Fruit fly (Drosophila melanogaster): ENCODE measurements around the gene CG9701.
A peak's percentile ranks its signal among the peaks of the same experiment; 100 is the strongest.

Gene CG9701

dm6 chr3L:16779704-16780173 lies 46.4 kb downstream of the CG9701 start, which contains the start of the genes mus302 and CG9705 (continued):
- TF ChIP-seq Usf (GFP tag; optimal IDR thresholded peaks at IDR 0.05) = no peak
- TF ChIP-seq insv (GFP tag; optimal IDR thresholded peaks at IDR 0.05) = no peak
- peak; percentile 22 for TF ChIP-seq fd3F (GFP tag; optimal IDR thresholded peaks at IDR 0.05)
- TF ChIP-seq CG9932 (GFP tag; IDR thresholded peaks at IDR 0.05) = peak; percentile 73
- TF ChIP-seq row (GFP tag; IDR thresholded peaks at IDR 0.05) = peak; percentile 87
- peak; percentile 22 for TF ChIP-seq Mad (GFP tag; optimal IDR thresholded peaks at IDR 0.05)
- peak; percentile 85 for TF ChIP-seq ssp (GFP tag; IDR thresholded peaks at IDR 0.05)
- peak; percentile 78 for TF ChIP-seq CG14710 (tag; optimal IDR thresholded peaks at IDR 0.05)
- peak; percentile 56; the same call in 1 of the 2 replicates for TF ChIP-seq sna (GFP tag; IDR thresholded peaks at IDR 0.05; ENCODE audit: partially characterized antibody)
- no peak for TF ChIP-seq dmrt99B (tag; optimal IDR thresholded peaks at IDR 0.05)
- 0 out of 3 replicates have a peak, but pooled peaks have one; percentile 26 for TF ChIP-seq CG11695 (GFP tag; IDR thresholded peaks at IDR 0.05)
- TF ChIP-seq otp (GFP tag; IDR thresholded peaks at IDR 0.05) = no peak
- TF ChIP-seq CG17829 (tag; optimal IDR thresholded peaks at IDR 0.05) = peak; percentile 63
- TF ChIP-seq D (optimal IDR thresholded peaks at IDR 0.05) = no peak
- TF ChIP-seq D (GFP tag; optimal IDR thresholded peaks at IDR 0.05) = no peak
- peak; percentile 86 for TF ChIP-seq BEAF-32 (GFP tag; optimal IDR thresholded peaks at IDR 0.05)
- TF ChIP-seq CG16813 (GFP tag; IDR thresholded peaks at IDR 0.05; ENCODE audit: partially characterized antibody) = peak; percentile 75
- TF ChIP-seq cg (GFP tag; optimal IDR thresholded peaks at IDR 0.05) = no peak
- TF ChIP-seq nerfin-2 (GFP tag; IDR thresholded peaks at IDR 0.05; ENCODE audit: partially characterized antibody) = no peak
- TF ChIP-seq sd (tag; optimal IDR thresholded peaks at IDR 0.05) = peak; percentile 11
- TF ChIP-seq NfI (GFP tag; optimal IDR thresholded peaks at IDR 0.05) = peak; percentile 38
- no peak for TF ChIP-seq GATAe (GFP tag; conservative IDR thresholded peaks at IDR 0.05)
- no peak for TF ChIP-seq CG10565 (GFP tag; optimal IDR thresholded peaks at IDR 0.05)
- TF ChIP-seq trh (GFP tag; optimal IDR thresholded peaks at IDR 0.05) = peak; percentile 31
- no peak for TF ChIP-seq CG17568 (GFP tag; optimal IDR thresholded peaks at IDR 0.05)
- TF ChIP-seq scrt (GFP tag; optimal IDR thresholded peaks at IDR 0.05) = no peak
- TF ChIP-seq prd (optimal IDR thresholded peaks at IDR 0.05) = no peak
- peak; percentile 71 for TF ChIP-seq prd (GFP tag; IDR thresholded peaks at IDR 0.05)
- TF ChIP-seq lmd (GFP tag; IDR thresholded peaks at IDR 0.05) = peak; percentile 26; the same call in 1 of the 2 replicates
- 0 out of 2 replicates have a peak, but pooled peaks have one; percentile 18 for TF ChIP-seq CG6272 (GFP tag; IDR thresholded peaks at IDR 0.05)
- TF ChIP-seq az2 (GFP tag; optimal IDR thresholded peaks at IDR 0.05) = peak; percentile 48
- no peak for TF ChIP-seq Doc2 (GFP tag; IDR thresholded peaks at IDR 0.05)
- peak; percentile 78 for TF ChIP-seq CG7357 (GFP tag; IDR thresholded peaks at IDR 0.05)
- peak; percentile 46 for TF ChIP-seq Hsf (GFP tag; optimal IDR thresholded peaks at IDR 0.05)
- TF ChIP-seq CG1647 (GFP tag; optimal IDR thresholded peaks at IDR 0.05) = no peak
- no peak for TF ChIP-seq pfk (GFP tag; optimal IDR thresholded peaks at IDR 0.05)
- TF ChIP-seq CHES-1-like (GFP tag; optimal IDR thresholded peaks at IDR 0.05) = no peak
- TF ChIP-seq CG10274 (GFP tag; optimal IDR thresholded peaks at IDR 0.05) = no peak
- peak; percentile 63 for TF ChIP-seq CG13775 (GFP tag; optimal IDR thresholded peaks at IDR 0.05)
- peak; percentile 21 for TF ChIP-seq CG9437 (GFP tag; optimal IDR thresholded peaks at IDR 0.05)
- peak; percentile 69 for TF ChIP-seq CG10267 (tag; optimal IDR thresholded peaks at IDR 0.05)
- peak; percentile 75 for TF ChIP-seq CoRest (tag; optimal IDR thresholded peaks at IDR 0.05)
- no peak for TF ChIP-seq salm (tag; optimal IDR thresholded peaks at IDR 0.05)
- peak; percentile 55 for TF ChIP-seq inv (GFP tag; IDR thresholded peaks at IDR 0.05; ENCODE audit: partially characterized antibody)
- TF ChIP-seq Fer1 (GFP tag; optimal IDR thresholded peaks at IDR 0.05) = no peak
- no peak for TF ChIP-seq CG14050 (GFP tag; IDR thresholded peaks at IDR 0.05)
- TF ChIP-seq ase (GFP tag; IDR thresholded peaks at IDR 0.05) = no peak
- TF ChIP-seq slou (GFP tag; optimal IDR thresholded peaks at IDR 0.05) = peak; percentile 49
- peak; percentile 20 for TF ChIP-seq bcd (GFP tag; optimal IDR thresholded peaks at IDR 0.05)
- no peak for TF ChIP-seq btn (GFP tag; optimal IDR thresholded peaks at IDR 0.05)
- peak; percentile 33 for TF ChIP-seq CG3995 (GFP tag; optimal IDR thresholded peaks at IDR 0.05)
